Fruit fly (Drosophila melanogaster) whole organism, embryonic: ENCODE measurements around the gene CG5815.

Experiments used
- Asciz ChIP-seq: fragments of 200-800 bp; sonication (Bioruptor generic); optimal IDR thresholded peaks from 2 replicates; lab custom pipeline; 2017; ENCODE audit warnings: missing biosample characterization, mild to moderate bottlenecking, missing genetic modification characterization, missing genetic modification reagents
- Atf3 ChIP-seq: fragments of 200-800 bp; sonication (Bioruptor generic); optimal IDR thresholded peaks from 3 replicates; lab custom pipeline; 2016; ENCODE audit warnings: missing biosample characterization, missing genetic modification characterization
- B-H2 ChIP-seq: fragments of 200-800 bp; sonication (Bioruptor generic); optimal IDR thresholded peaks from 2 replicates; lab custom pipeline; 2018; ENCODE audit warnings: missing biosample characterization, mild to moderate bottlenecking, missing genetic modification characterization
- Blimp-1 ChIP-seq: fragments of 200-800 bp; sonication (Bioruptor generic); optimal IDR thresholded peaks from 3 replicates; lab custom pipeline; 2018; ENCODE audit warnings: missing biosample characterization, missing genetic modification characterization, mild to moderate bottlenecking, moderate library complexity, missing genetic modification reagents
- Bteb2 ChIP-seq: fragments of 200-800 bp; sonication (Bioruptor generic); optimal IDR thresholded peaks from 2 replicates; lab custom pipeline; 2016; ENCODE audit warnings: missing biosample characterization, missing genetic modification characterization
- CG10274 ChIP-seq: fragments of 200-800 bp; sonication (Bioruptor generic); optimal IDR thresholded peaks from 3 replicates; lab custom pipeline; 2017; ENCODE audit warnings: missing biosample characterization, mild to moderate bottlenecking, missing genetic modification characterization
- CG11456 ChIP-seq: fragments of 200-800 bp; sonication (Bioruptor generic); IDR thresholded peaks from 3 replicates; pipeline ENCODE4 v1.3.6; 2022; ENCODE audit warnings: missing biosample characterization, missing genetic modification characterization
- CG11695 ChIP-seq: fragments of 200-800 bp; sonication (Bioruptor generic); IDR thresholded peaks from 3 replicates; pipeline ENCODE4 v1.3.6; 2022; ENCODE audit warnings: missing biosample characterization, missing genetic modification characterization
- CG11696 ChIP-seq: fragments of 200-800 bp; sonication (Bioruptor generic); IDR thresholded peaks from 2 replicates; pipeline ENCODE4 v1.3.6; 2022; ENCODE audit warnings: missing biosample characterization, missing genetic modification characterization
- CG12236 ChIP-seq: fragments of 200-800 bp; sonication (Bioruptor generic); optimal IDR thresholded peaks from 2 replicates; lab custom pipeline; 2016; ENCODE audit warnings: missing biosample characterization, missing genetic modification characterization
- CG13296 ChIP-seq: fragments of 200-800 bp; sonication (Bioruptor generic); optimal IDR thresholded peaks from 3 replicates; lab custom pipeline; 2018; ENCODE audit warnings: missing biosample characterization, mild to moderate bottlenecking, missing genetic modification characterization
- CG14667 ChIP-seq: fragments of 200-800 bp; sonication (Bioruptor generic); IDR thresholded peaks from 2 replicates; pipeline ENCODE4 v1.3.6; 2022; ENCODE audit warnings: missing biosample characterization, missing genetic modification characterization
- CG18599 ChIP-seq: fragments of 200-800 bp; sonication (Bioruptor generic); optimal IDR thresholded peaks from 3 replicates; lab custom pipeline; 2017; ENCODE audit warnings: missing biosample characterization, missing genetic modification characterization, mild to moderate bottlenecking, moderate library complexity, missing genetic modification reagents
- CG2875 ChIP-seq: fragments of 200-800 bp; sonication (Bioruptor generic); optimal IDR thresholded peaks from 2 replicates; lab custom pipeline; 2017; ENCODE audit warnings: missing biosample characterization, mild to moderate bottlenecking, missing genetic modification characterization, missing genetic modification reagents
- CG31365 ChIP-seq: fragments of 200-800 bp; sonication (Bioruptor generic); optimal IDR thresholded peaks from 2 replicates; lab custom pipeline; 2018; ENCODE audit warnings: missing biosample characterization, mild to moderate bottlenecking, missing genetic modification characterization
- CG33213 ChIP-seq: fragments of 200-800 bp; sonication (Bioruptor generic); optimal IDR thresholded peaks from 3 replicates; lab custom pipeline; 2016; ENCODE audit warnings: missing biosample characterization, missing genetic modification characterization
- CG3726 ChIP-seq: fragments of 200-800 bp; sonication (Bioruptor generic); IDR thresholded peaks from 3 replicates; pipeline ENCODE4, ENCODE4 v1.3.6; 2022; ENCODE audit warnings: missing biosample characterization, missing genetic modification characterization
- CG43689 ChIP-seq: fragments of 200-800 bp; sonication (Bioruptor generic); IDR thresholded peaks from 2 replicates; pipeline ENCODE4 v1.3.6; 2022; ENCODE audit warnings: missing biosample characterization, missing genetic modification characterization
- CG4707 ChIP-seq: fragments of 200-800 bp; sonication (Bioruptor generic); optimal IDR thresholded peaks from 2 replicates; lab custom pipeline; 2018; ENCODE audit warnings: missing biosample characterization, mild to moderate bottlenecking, missing genetic modification characterization, moderate library complexity
- CG5180 ChIP-seq: fragments of 200-800 bp; sonication (Bioruptor generic); optimal IDR thresholded peaks from 3 replicates; lab custom pipeline; 2017; ENCODE audit warnings: missing biosample characterization, missing genetic modification characterization, mild to moderate bottlenecking, moderate library complexity, missing genetic modification reagents
- CG5245 ChIP-seq: fragments of 200-800 bp; sonication (Bioruptor generic); optimal IDR thresholded peaks from 3 replicates; lab custom pipeline; 2016; ENCODE audit warnings: missing biosample characterization, missing genetic modification characterization
- CG7271 ChIP-seq: fragments of 200-800 bp; sonication (Bioruptor generic); optimal IDR thresholded peaks from 2 replicates; lab custom pipeline; 2018; ENCODE audit warnings: missing biosample characterization, mild to moderate bottlenecking, missing genetic modification characterization, moderate library complexity
- CG7745 ChIP-seq: fragments of 200-800 bp; sonication (Bioruptor generic); optimal IDR thresholded peaks from 2 replicates; lab custom pipeline; 2018; ENCODE audit warnings: missing biosample characterization, mild to moderate bottlenecking, missing genetic modification characterization, moderate library complexity
- CG8359 ChIP-seq: fragments of 200-800 bp; sonication (Bioruptor generic); optimal IDR thresholded peaks from 2 replicates; lab custom pipeline; 2017; ENCODE audit warnings: missing biosample characterization, mild to moderate bottlenecking, missing genetic modification characterization, borderline replicate concordance
- CG9797 ChIP-seq: fragments of 200-800 bp; sonication (Bioruptor generic); optimal IDR thresholded peaks from 3 replicates; lab custom pipeline; 2018; ENCODE audit warnings: missing biosample characterization, mild to moderate bottlenecking, missing genetic modification characterization
- Dfd ChIP-seq, 2 experiments: fragments of >200 bp; optimal IDR thresholded peaks; 2 replicates each; lab custom pipeline; 2017; ENCODE audit warnings: missing biosample characterization in 2 of 2, missing genetic modification characterization in 2 of 2
- Dip3 ChIP-seq: fragments of 200-800 bp; sonication (Bioruptor generic); optimal IDR thresholded peaks from 3 replicates; lab custom pipeline; 2016; ENCODE audit warnings: missing biosample characterization, missing genetic modification characterization
- Hand ChIP-seq: fragments of 200-800 bp; sonication (Bioruptor generic); optimal IDR thresholded peaks from 2 replicates; lab custom pipeline; 2017; ENCODE audit warnings: mild to moderate bottlenecking, missing biosample characterization, missing genetic modification reagents, missing genetic modification characterization
- HmgD ChIP-seq: fragments of 200-800 bp; sonication (Bioruptor generic); optimal IDR thresholded peaks from 3 replicates; lab custom pipeline; 2016; ENCODE audit warnings: missing biosample characterization, missing genetic modification characterization
- MBD-R2 ChIP-seq: fragments of 200-800 bp; sonication (Bioruptor generic); IDR thresholded peaks from 2 replicates; pipeline ENCODE4 v1.3.6; 2022; ENCODE audit warnings: missing biosample characterization, missing genetic modification characterization
- MESR4 ChIP-seq: fragments of 200-800 bp; sonication (Bioruptor generic); optimal IDR thresholded peaks from 2 replicates; lab custom pipeline; 2018; ENCODE audit warnings: missing biosample characterization, mild to moderate bottlenecking, missing genetic modification characterization, moderate library complexity
- Nf-YC ChIP-seq: fragments of 200-800 bp; optimal IDR thresholded peaks from 3 replicates; lab custom pipeline; 2019; ENCODE audit warnings: missing biosample characterization, mild to moderate bottlenecking, missing genetic modification characterization, moderate library complexity
- chm ChIP-seq: fragments of 200-800 bp; sonication (Bioruptor generic); IDR thresholded peaks from 2 replicates; pipeline ENCODE4 v1.3.6; 2022; ENCODE audit warnings: missing biosample characterization, missing genetic modification characterization
- chn ChIP-seq: fragments of 200-800 bp; sonication (Bioruptor generic); optimal IDR thresholded peaks from 2 replicates; lab custom pipeline; 2016; ENCODE audit warnings: missing biosample characterization, missing genetic modification characterization
- croc ChIP-seq: fragments of 200-800 bp; sonication (Bioruptor generic); conservative IDR thresholded peaks from 3 replicates; pipeline ENCODE4 v1.3.6; 2022; ENCODE audit warnings: missing biosample characterization, missing genetic modification characterization
- ems ChIP-seq: fragments of 200-800 bp; sonication (Bioruptor generic); optimal IDR thresholded peaks from 3 replicates; lab custom pipeline; 2016; ENCODE audit warnings: missing biosample characterization, missing genetic modification characterization
- grn ChIP-seq: fragments of 200-800 bp; sonication (Bioruptor generic); optimal IDR thresholded peaks from 3 replicates; lab custom pipeline; 2017; ENCODE audit warnings: missing biosample characterization, missing genetic modification characterization
- inv ChIP-seq: fragments of 200-800 bp; sonication (Bioruptor generic); IDR thresholded peaks from 2 replicates; pipeline ENCODE4 v1.3.6; 2022; ENCODE audit warnings: missing biosample characterization, missing genetic modification characterization; ENCODE audit not compliant: partially characterized antibody
- jigr1 ChIP-seq: fragments of 200-800 bp; sonication (Bioruptor generic); IDR thresholded peaks from 3 replicates; pipeline ENCODE4 v1.3.6; 2022; ENCODE audit warnings: missing biosample characterization, missing genetic modification characterization
- lola ChIP-seq, 3 experiments: fragments of >200 bp in 2 of 3; fragments of 200-800 bp in 1 of 3; sonication (Bioruptor generic) in 1 of 3; optimal IDR thresholded peaks; 2 replicates each; lab custom pipeline; 2017 to 2019; ENCODE audit warnings: missing biosample characterization in 3 of 3, missing genetic modification characterization in 3 of 3, mild to moderate bottlenecking in 1 of 3, moderate library complexity in 1 of 3
- luna ChIP-seq: fragments of 200-800 bp; sonication (Bioruptor generic); optimal IDR thresholded peaks from 2 replicates; lab custom pipeline; 2016; ENCODE audit warnings: missing biosample characterization, missing genetic modification characterization
- nom ChIP-seq: fragments of 200-800 bp; sonication (Bioruptor generic); optimal IDR thresholded peaks from 2 replicates; lab custom pipeline; 2017; ENCODE audit warnings: missing biosample characterization, missing genetic modification characterization, mild to moderate bottlenecking, moderate library complexity, missing genetic modification reagents
- odd ChIP-seq: fragments of 200-800 bp; sonication (Bioruptor generic); optimal IDR thresholded peaks from 2 replicates; lab custom pipeline; 2017; ENCODE audit warnings: missing biosample characterization, mild to moderate bottlenecking, missing genetic modification characterization
- pnt ChIP-seq: fragments of 200-800 bp; sonication (Bioruptor generic); optimal IDR thresholded peaks from 3 replicates; lab custom pipeline; 2016; ENCODE audit warnings: missing biosample characterization, missing genetic modification characterization
- pum ChIP-seq: fragments of 200-800 bp; sonication (Bioruptor generic); optimal IDR thresholded peaks from 2 replicates; lab custom pipeline; 2016; ENCODE audit warnings: missing biosample characterization, missing genetic modification characterization
- seq ChIP-seq: fragments of 200-800 bp; sonication (Bioruptor generic); IDR thresholded peaks from 2 replicates; pipeline ENCODE4 v1.3.6; 2022; ENCODE audit warnings: missing biosample characterization, missing genetic modification characterization
- shn ChIP-seq: fragments of 200-800 bp; sonication (Bioruptor generic); optimal IDR thresholded peaks from 3 replicates; lab custom pipeline; 2016; ENCODE audit warnings: missing biosample characterization, missing genetic modification characterization
- sob ChIP-seq: fragments of 200-800 bp; sonication (Bioruptor generic); IDR thresholded peaks from 2 replicates; pipeline ENCODE4 v1.3.6; 2022; ENCODE audit warnings: missing biosample characterization, missing genetic modification characterization
- sr ChIP-seq: fragments of 200-800 bp; sonication (Bioruptor generic); IDR thresholded peaks from 3 replicates; pipeline ENCODE4 v1.3.6; 2022; ENCODE audit warnings: missing biosample characterization, missing genetic modification characterization
- sug ChIP-seq: fragments of 200-800 bp; optimal IDR thresholded peaks from 2 replicates; lab custom pipeline; 2019; ENCODE audit warnings: missing biosample characterization, mild to moderate bottlenecking, missing genetic modification characterization, moderate library complexity
- vnd ChIP-seq: fragments of 200-800 bp; sonication (Bioruptor generic); IDR thresholded peaks from 3 replicates; pipeline ENCODE4 v1.3.6; 2022; ENCODE audit warnings: missing biosample characterization, missing genetic modification characterization; ENCODE audit not compliant: partially characterized antibody

The CG5815 gene

DNA sequence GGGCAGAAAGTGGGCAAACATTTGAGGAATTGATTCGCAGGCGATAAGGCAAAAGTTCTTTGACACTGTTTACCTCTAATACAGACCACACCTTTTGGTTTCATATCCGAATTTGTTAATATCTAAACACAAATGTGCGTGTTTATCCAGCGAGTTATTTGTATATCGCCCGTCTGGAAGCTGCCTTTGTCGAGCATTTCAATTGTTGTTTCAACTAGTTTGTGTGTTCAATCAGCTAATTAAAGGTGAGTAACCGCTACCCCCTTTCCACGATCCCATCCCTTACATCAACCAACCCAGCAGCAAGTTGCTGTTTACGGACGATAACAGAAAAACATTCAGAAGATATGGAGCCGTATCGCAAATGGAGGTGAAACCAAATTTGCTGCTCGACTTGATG, 19.0 kb downstream of the CG5815 start (continued):
- TF ChIP-seq Atf3 (GFP tag; lab: Kevin White, UChicago), result no peak
- TF ChIP-seq ems (GFP tag; lab: Kevin White, UChicago), result no peak
- no peak; the same call in 1 of the 2 replicates for TF ChIP-seq MBD-R2 (GFP tag; lab: Robert Waterston, UW)
- TF ChIP-seq vnd (GFP tag; lab: Robert Waterston, UW), result no peak
- TF ChIP-seq CG9797 (GFP tag; lab: Kevin White, UChicago), result no peak
- TF ChIP-seq CG11695 (GFP tag; lab: Robert Waterston, UW), result 0 out of 3 replicates have a peak, but pooled peaks have one; percentile 42
- no peak for TF ChIP-seq pum (GFP tag; lab: Kevin White, UChicago)
- TF ChIP-seq CG12236 (GFP tag; lab: Kevin White, UChicago), result no peak
- no peak for TF ChIP-seq HmgD (GFP tag; lab: Kevin White, UChicago)
- TF ChIP-seq Blimp-1 (GFP tag; lab: Kevin White, UChicago), result peak; percentile 1
- TF ChIP-seq CG43689, result no peak
- TF ChIP-seq chm (GFP tag; lab: Robert Waterston, UW), result no peak
- no peak for TF ChIP-seq Nf-YC (tag; lab: Kevin White, UChicago)
- peak; percentile 70 for TF ChIP-seq luna (GFP tag; lab: Kevin White, UChicago)
- TF ChIP-seq CG18599 (GFP tag; lab: Kevin White, UChicago), result peak; percentile 85
- TF ChIP-seq CG2875 (GFP tag; lab: Kevin White, UChicago), result peak; percentile 32
- no peak for TF ChIP-seq chn (GFP tag; lab: Kevin White, UChicago)
- peak; percentile 73; the same call in 1 of the 2 replicates for TF ChIP-seq seq
- TF ChIP-seq CG4707 (GFP tag; lab: Kevin White, UChicago), result no peak
- no peak for TF ChIP-seq CG11696 (GFP tag; lab: Robert Waterston, UW)
- 0 out of 3 replicates have a peak, but pooled peaks have one; percentile 62 for TF ChIP-seq CG11456
- no peak for TF ChIP-seq CG7271
- no peak for TF ChIP-seq CG8359
- TF ChIP-seq Dip3 (GFP tag; lab: Kevin White, UChicago), result peak; percentile 56
- peak; percentile 36 for TF ChIP-seq odd (GFP tag; lab: Kevin White, UChicago)
- peak; percentile 19 for TF ChIP-seq CG33213
- TF ChIP-seq CG7745 (tag; lab: Kevin White, UChicago), result no peak
- no peak for TF ChIP-seq CG5245 (GFP tag; lab: Kevin White, UChicago)
- no peak for TF ChIP-seq pnt
- no peak for TF ChIP-seq jigr1 (GFP tag; lab: Robert Waterston, UW)
- TF ChIP-seq Bteb2, result peak; percentile 14
- peak; percentile 71 for TF ChIP-seq B-H2
- TF ChIP-seq CG13296 (GFP tag; lab: Kevin White, UChicago), result peak; percentile 61
- TF ChIP-seq sug (tag; lab: Kevin White, UChicago), result peak; percentile 0
- no peak for TF ChIP-seq lola (GFP tag; optimal IDR thresholded peaks at IDR 0.05; lab: Kevin White, UChicago)
- TF ChIP-seq CG14667 (GFP tag; lab: Robert Waterston, UW), result no peak
- peak; percentile 21 for TF ChIP-seq Hand (GFP tag; lab: Kevin White, UChicago)
- TF ChIP-seq sob (GFP tag; lab: Robert Waterston, UW), result peak; percentile 47; the same call in 1 of the 2 replicates
- TF ChIP-seq sr, result no peak
- no peak for TF ChIP-seq croc (GFP tag; lab: Robert Waterston, UW)
- peak; percentile 25 for TF ChIP-seq CG10274 (GFP tag; lab: Kevin White, UChicago)
- no peak for TF ChIP-seq MESR4 (GFP tag; lab: Kevin White, UChicago)
- TF ChIP-seq grn (GFP tag; lab: Kevin White, UChicago), result no peak
- TF ChIP-seq Asciz (GFP tag; lab: Kevin White, UChicago), result peak; percentile 35
- TF ChIP-seq Dfd (GFP tag; optimal IDR thresholded peaks at IDR 0.05; lab: Kevin White, UChicago), result no peak
- TF ChIP-seq inv (GFP tag; lab: Robert Waterston, UW), result no peak
- TF ChIP-seq nom (GFP tag; lab: Kevin White, UChicago), result no peak
- TF ChIP-seq CG5180 (GFP tag; lab: Kevin White, UChicago), result peak; percentile 35
- peak; percentile 19 for TF ChIP-seq CG31365 (tag; lab: Kevin White, UChicago)
- peak; percentile 33 for TF ChIP-seq shn (GFP tag; lab: Kevin White, UChicago)
- no peak for TF ChIP-seq CG3726 (GFP tag; lab: Robert Waterston, UW)
